Worm (Caenorhabditis elegans) whole organism, L4/young adult: ENCODE measurements around the gene M151.1.

ENCODE experiments used
- W03F9.2 ChIP-seq: fragments of 150-350 bp; optimal IDR thresholded peaks from 2 replicates; lab custom pipeline; 2014; ENCODE audit warnings: missing biosample characterization, missing genetic modification characterization
- dao-5 ChIP-seq: sonication (generic microtip); optimal IDR thresholded peaks from 2 replicates; lab custom pipeline; 2016; ENCODE audit warnings: missing genotype, missing genetic modification characterization, moderate library complexity, missing compliant biosample characterization
- him-1 ChIP-seq: sonication (generic microtip); optimal IDR thresholded peaks from 2 replicates; lab custom pipeline; 2016; ENCODE audit warnings: missing genotype, missing genetic modification reagents, missing genetic modification characterization, missing compliant biosample characterization

DNA sequence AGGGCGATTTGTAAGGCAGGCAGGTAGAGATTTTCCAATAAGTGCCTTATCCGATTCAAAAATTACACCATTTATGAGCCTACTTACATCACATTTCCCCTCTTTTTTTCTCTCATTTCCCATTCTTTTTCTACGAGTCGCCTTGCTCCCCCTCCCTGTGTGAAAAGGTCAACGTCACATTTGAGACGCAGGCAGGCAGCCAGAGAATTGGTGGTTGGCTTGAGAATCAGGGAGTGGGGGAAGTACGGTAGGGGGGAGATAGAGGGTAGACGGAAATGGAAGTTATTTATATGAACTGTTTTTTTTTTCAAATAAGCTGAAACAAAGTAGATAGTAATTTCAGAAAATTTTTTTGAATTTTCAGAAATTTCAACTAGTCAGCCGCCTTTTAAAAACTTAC lies 24.7 kb upstream of the M151.1 start:
- TF ChIP-seq W03F9.2 (no peak), him-1 (tag; lab: Kevin White, UChicago) (no peak), dao-5 (no peak)
